Worm (Caenorhabditis elegans) whole organism, L4/young adult: Measurements from ENCODE around the gene Y49F6A.12.

Experiments used
- dao-5 ChIP-seq: sonication (generic microtip); optimal IDR thresholded peaks from 2 replicates; lab custom pipeline; 2016; ENCODE audit warnings: missing genotype, missing genetic modification characterization, moderate library complexity, missing compliant biosample characterization
- him-1 ChIP-seq: sonication (generic microtip); optimal IDR thresholded peaks from 2 replicates; lab custom pipeline; 2016; ENCODE audit warnings: missing genotype, missing genetic modification reagents, missing genetic modification characterization, missing compliant biosample characterization

DNA sequence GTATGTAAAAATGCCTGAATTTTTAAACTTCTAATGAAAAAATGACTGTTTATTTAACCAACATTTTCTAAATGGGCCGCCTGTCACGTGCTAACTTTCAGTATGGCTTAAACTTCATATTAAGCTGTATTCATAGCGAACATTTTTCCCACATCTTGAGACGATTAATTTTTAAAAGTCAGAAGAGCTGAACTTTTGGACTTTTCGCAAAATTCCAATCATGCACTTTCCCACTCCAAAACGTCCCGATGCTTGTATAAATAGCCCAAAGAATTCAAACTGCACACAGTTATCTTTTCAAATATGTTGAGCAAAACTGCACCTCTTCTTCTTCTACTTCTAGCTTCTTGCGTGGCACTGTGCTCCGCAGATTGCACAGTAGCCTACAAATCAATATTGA is 18.7 kb upstream of the Y49F6A.12 start, which contains the start of gene clec-132:
- TF ChIP-seq dao-5 (no peak), him-1 (tag; lab: Kevin White, UChicago) (no peak)
